5 fruit fly cellular contexts compared by ENCODE assay signal in genomic region chr3R:24816993-24817854, dm6.
TF ChIP-seq lines count a peak whose summit lies in the region.

CG5808 (minus strand) TSS chr3R:24817007.
Saf-B (plus strand) TSS chr3R:24817464.

- no peak for TF ChIP-seq CTCF in whole organism, embryonic (GFP tag; optimal IDR thresholded peaks at IDR 0.05; lab: Kevin White, UChicago)

TF ChIP-seq in whole organism, adult, 20 proteins besides CTCF, POLR2A, EP300 and RAD21:
- TF ChIP-seq tj (GFP tag; optimal IDR thresholded peaks at IDR 0.05; lab: Kevin White, UChicago) (peak; percentile 5), CG11617 (GFP tag; optimal IDR thresholded peaks at IDR 0.05; lab: Kevin White, UChicago) (peak; percentile 45), Mnt (GFP tag; optimal IDR thresholded peaks at IDR 0.05; lab: Kevin White, UChicago) (no peak), ovo (GFP tag; optimal IDR thresholded peaks at IDR 0.05; lab: Kevin White, UChicago) (no peak), CG14711 (tag; optimal IDR thresholded peaks at IDR 0.05; lab: Kevin White, UChicago) (peak; percentile 44), CG12768 (GFP tag; optimal IDR thresholded peaks at IDR 0.05; lab: Kevin White, UChicago) (peak; percentile 38), cnc (optimal IDR thresholded peaks at IDR 0.05; lab: Kevin White, UChicago) (no peak), CG1620 (GFP tag; optimal IDR thresholded peaks at IDR 0.05; lab: Kevin White, UChicago) (peak; percentile 53)
TF ChIP-seq in whole organism, adult: peak in this region for 5.

TF ChIP-seq in whole organism, embryonic, 481 proteins besides CTCF, POLR2A, EP300 and RAD21 (continues in another document):
- TF ChIP-seq CkIIα-i1 (GFP tag; IDR thresholded peaks at IDR 0.05; lab: Robert Waterston, UW) = peak; percentile 72
- peak; percentile 38 for TF ChIP-seq lilli (GFP tag; optimal IDR thresholded peaks at IDR 0.05; lab: Kevin White, UChicago)
- peak; percentile 92 for TF ChIP-seq CG14860 (GFP tag; IDR thresholded peaks at IDR 0.05; lab: Robert Waterston, UW; ENCODE audit: partially characterized antibody)
- TF ChIP-seq CG9797 (GFP tag; optimal IDR thresholded peaks at IDR 0.05; lab: Kevin White, UChicago) = no peak
- TF ChIP-seq gem (tag; optimal IDR thresholded peaks at IDR 0.05; lab: Kevin White, UChicago) = no peak
- peak; percentile 76 for TF ChIP-seq CG9727 (GFP tag; optimal IDR thresholded peaks at IDR 0.05; lab: Kevin White, UChicago)
- TF ChIP-seq her (GFP tag; optimal IDR thresholded peaks at IDR 0.05; lab: Kevin White, UChicago) = no peak
- peak; percentile 83; the same call in 2 of the 3 replicates for TF ChIP-seq knrl (GFP tag; IDR thresholded peaks at IDR 0.05; lab: Robert Waterston, UW; ENCODE audit: partially characterized antibody)
- peak; percentile 81; the same call in 1 of the 2 replicates for TF ChIP-seq CG32767 (GFP tag; IDR thresholded peaks at IDR 0.05; lab: Robert Waterston, UW)
- TF ChIP-seq CG9932 (GFP tag; IDR thresholded peaks at IDR 0.05; lab: Robert Waterston, UW) = peak; percentile 38; the same call in 1 of the 2 replicates
- no peak for TF ChIP-seq CG15601 (tag; optimal IDR thresholded peaks at IDR 0.05; lab: Kevin White, UChicago)
- peak; percentile 96 for TF ChIP-seq CG8290 (GFP tag; optimal IDR thresholded peaks at IDR 0.05; lab: Kevin White, UChicago)
- TF ChIP-seq CG8290 (tag; optimal IDR thresholded peaks at IDR 0.05; lab: Kevin White, UChicago) = peak in 1 of 2 experiments; percentile 98
- TF ChIP-seq Poxn (GFP tag; IDR thresholded peaks at IDR 0.05; lab: Robert Waterston, UW) = no peak
- peak; percentile 18 for TF ChIP-seq Dp (GFP tag; optimal IDR thresholded peaks at IDR 0.05; lab: Kevin White, UChicago)
- peak; percentile 26; the same call in 1 of the 2 replicates for TF ChIP-seq ap (GFP tag; IDR thresholded peaks at IDR 0.05; lab: Robert Waterston, UW)
- no peak for TF ChIP-seq D (optimal IDR thresholded peaks at IDR 0.05; lab: Kevin White, UChicago)
- peak; percentile 27 for TF ChIP-seq D (GFP tag; optimal IDR thresholded peaks at IDR 0.05; lab: Kevin White, UChicago)
- TF ChIP-seq CG9437 (GFP tag; optimal IDR thresholded peaks at IDR 0.05; lab: Kevin White, UChicago) = peak; percentile 86

TF ChIP-seq in whole organism, prepupa, 60 proteins besides CTCF, POLR2A, EP300 and RAD21:
- TF ChIP-seq esn (GFP tag; optimal IDR thresholded peaks at IDR 0.05; lab: Kevin White, UChicago) (peak; percentile 52), Hr4 (GFP tag; optimal IDR thresholded peaks at IDR 0.05; lab: Kevin White, UChicago) (no peak), dac (GFP tag; optimal IDR thresholded peaks at IDR 0.05; lab: Kevin White, UChicago) (no peak), CG11762 (GFP tag; optimal IDR thresholded peaks at IDR 0.05; lab: Kevin White, UChicago; ENCODE audit: insufficient read depth) (no peak), CG11294 (GFP tag; IDR thresholded peaks at IDR 0.05; lab: Robert Waterston, UW) (no peak), Eip78C (GFP tag; lab: Kevin White, UChicago) (no peak), achi (GFP tag; optimal IDR thresholded peaks at IDR 0.05; lab: Kevin White, UChicago) (no peak), Sox15 (GFP tag; optimal IDR thresholded peaks at IDR 0.05; lab: Kevin White, UChicago) (no peak), CG31627 (GFP tag; optimal IDR thresholded peaks at IDR 0.05; lab: Kevin White, UChicago) (peak; percentile 10), acj6 (GFP tag; optimal IDR thresholded peaks at IDR 0.05; lab: Kevin White, UChicago) (no peak), cyc (GFP tag; optimal IDR thresholded peaks at IDR 0.05; lab: Kevin White, UChicago) (peak; percentile 46), pdm3 (GFP tag; optimal IDR thresholded peaks at IDR 0.05; lab: Kevin White, UChicago) (no peak), CG11902 (GFP tag; optimal IDR thresholded peaks at IDR 0.05; lab: Kevin White, UChicago) (peak; percentile 20)

TF ChIP-seq in whole organism, pupa, 21 proteins besides CTCF, POLR2A, EP300 and RAD21:
- no peak for TF ChIP-seq EcR (GFP tag; optimal IDR thresholded peaks at IDR 0.05; lab: Kevin White, UChicago)
- TF ChIP-seq Pif1A (GFP tag; optimal IDR thresholded peaks at IDR 0.05; lab: Kevin White, UChicago) = no peak
- no peak for TF ChIP-seq CG17806 (tag; optimal IDR thresholded peaks at IDR 0.05; lab: Kevin White, UChicago)
- 0 out of 2 replicates have a peak, but pooled peaks have one; percentile 21 for TF ChIP-seq CG32121 (GFP tag; IDR thresholded peaks at IDR 0.05; lab: Robert Waterston, UW)

TF ChIP-seq in whole organism, wandering third instar larva, 38 proteins besides CTCF, POLR2A, EP300 and RAD21:
- TF ChIP-seq Rel (GFP tag; optimal IDR thresholded peaks at IDR 0.05; lab: Kevin White, UChicago) (no peak), Rel (tag; optimal IDR thresholded peaks at IDR 0.05; lab: Kevin White, UChicago) (peak; percentile 19), psq (GFP tag; optimal IDR thresholded peaks at IDR 0.05; lab: Kevin White, UChicago) (peak; percentile 27), CG9705 (GFP tag; optimal IDR thresholded peaks at IDR 0.05; lab: Kevin White, UChicago) (no peak), brk (GFP tag; optimal IDR thresholded peaks at IDR 0.05; lab: Kevin White, UChicago) (no peak), foxo (GFP tag; optimal IDR thresholded peaks at IDR 0.05; lab: Kevin White, UChicago) (no peak), usp (GFP tag; optimal IDR thresholded peaks at IDR 0.05; lab: Kevin White, UChicago) (no peak), sage (GFP tag; optimal IDR thresholded peaks at IDR 0.05; lab: Kevin White, UChicago) (no peak), CG32264 (GFP tag; optimal IDR thresholded peaks at IDR 0.05; lab: Kevin White, UChicago) (no peak), fru (GFP tag; optimal IDR thresholded peaks at IDR 0.05; lab: Kevin White, UChicago) (no peak), lola (GFP tag; optimal IDR thresholded peaks at IDR 0.05; lab: Kevin White, UChicago) (no peak), Hr83 (GFP tag; optimal IDR thresholded peaks at IDR 0.05; lab: Kevin White, UChicago; ENCODE audit: poor library complexity, severe bottlenecking) (peak; percentile 22)
